Worm (Caenorhabditis elegans) whole organism, late embryonic: ENCODE data around the gene pelo-1.

Source experiments
- C08G9.2 ChIP-seq: sonication (generic microtip); optimal IDR thresholded peaks from 2 replicates; lab custom pipeline; 2016; ENCODE audit warnings: mild to moderate bottlenecking, missing genetic modification characterization, moderate library complexity, missing compliant biosample characterization
- C38D4.7 ChIP-seq: fragments of 200-800 bp; sonication (Bioruptor generic); optimal IDR thresholded peaks from 2 replicates; lab custom pipeline; 2018; ENCODE audit warnings: mild to moderate bottlenecking, missing genetic modification characterization, moderate library complexity, missing compliant biosample characterization
- K02D7.2 ChIP-seq: sonication (generic microtip); optimal IDR thresholded peaks from 2 replicates; lab custom pipeline; 2017; ENCODE audit warnings: mild to moderate bottlenecking, missing genetic modification characterization, missing compliant biosample characterization
- T23F11.4 ChIP-seq: fragments of 200-800 bp; sonication (Bioruptor generic); optimal IDR thresholded peaks from 2 replicates; lab custom pipeline; 2018; ENCODE audit warnings: mild to moderate bottlenecking, missing genetic modification characterization, missing compliant biosample characterization
- Y22D7AL.16 ChIP-seq: sonication (generic microtip); optimal IDR thresholded peaks from 2 replicates; lab custom pipeline; 2016; ENCODE audit warnings: missing genetic modification characterization, missing compliant biosample characterization
- ahr-1 ChIP-seq: sonication (generic microtip); optimal IDR thresholded peaks from 2 replicates; lab custom pipeline; 2016; ENCODE audit warnings: missing genetic modification characterization, missing compliant biosample characterization
- ama-1 ChIP-seq: fragments of 150-350 bp; optimal IDR thresholded peaks from 2 replicates; lab custom pipeline; 2014
- ceh-18 ChIP-seq: sonication (generic microtip); optimal IDR thresholded peaks from 2 replicates; lab custom pipeline; 2016; ENCODE audit warnings: missing genetic modification characterization, missing compliant biosample characterization
- ceh-19 ChIP-seq: fragments of 200-800 bp; sonication (Bioruptor generic); optimal IDR thresholded peaks from 2 replicates; lab custom pipeline; 2018; ENCODE audit warnings: mild to moderate bottlenecking, missing genetic modification characterization, missing compliant biosample characterization
- ceh-30 ChIP-seq: fragments of 150-350 bp; optimal IDR thresholded peaks from 2 replicates; lab custom pipeline; 2014; ENCODE audit warnings: missing biosample characterization, missing genetic modification characterization
- ceh-31 ChIP-seq: sonication (generic microtip); optimal IDR thresholded peaks from 2 replicates; lab custom pipeline; 2016; ENCODE audit warnings: missing genetic modification characterization, missing compliant biosample characterization
- ceh-34 ChIP-seq: sonication (generic microtip); optimal IDR thresholded peaks from 2 replicates; lab custom pipeline; 2016; ENCODE audit warnings: mild to moderate bottlenecking, missing genetic modification characterization, missing compliant biosample characterization
- ceh-45 ChIP-seq: fragments of 200-800 bp; sonication (Bioruptor generic); IDR thresholded peaks from 2 replicates; pipeline ENCODE4 v1.3.6; 2022; ENCODE audit warnings: missing genetic modification reagents, missing genetic modification characterization, missing compliant biosample characterization
- ceh-6 ChIP-seq: fragments of 200-800 bp; sonication (Bioruptor generic); optimal IDR thresholded peaks from 2 replicates; lab custom pipeline; 2018; ENCODE audit warnings: mild to moderate bottlenecking, missing genetic modification characterization, missing compliant biosample characterization
- che-1 ChIP-seq: sonication (generic microtip); optimal IDR thresholded peaks from 2 replicates; lab custom pipeline; 2016; ENCODE audit warnings: mild to moderate bottlenecking, missing genetic modification characterization, missing compliant biosample characterization
- dmd-4 ChIP-seq: sonication (generic microtip); optimal IDR thresholded peaks from 2 replicates; lab custom pipeline; 2016; ENCODE audit warnings: borderline replicate concordance, missing genetic modification characterization, missing compliant biosample characterization
- elt-2 ChIP-seq: sonication (generic microtip); optimal IDR thresholded peaks from 2 replicates; lab custom pipeline; 2016; ENCODE audit warnings: missing genetic modification reagents, missing genetic modification characterization, missing compliant biosample characterization
- elt-4 ChIP-seq: sonication (generic microtip); optimal IDR thresholded peaks from 2 replicates; lab custom pipeline; 2016; ENCODE audit warnings: missing genetic modification characterization, missing compliant biosample characterization
- ets-4 ChIP-seq: sonication (generic microtip); optimal IDR thresholded peaks from 2 replicates; lab custom pipeline; 2016; ENCODE audit warnings: missing genetic modification characterization, missing compliant biosample characterization
- eyg-1 ChIP-seq: sonication (generic microtip); optimal IDR thresholded peaks from 2 replicates; lab custom pipeline; 2016; ENCODE audit warnings: missing genotype, missing genetic modification characterization, missing compliant biosample characterization
- fax-1 ChIP-seq: sonication (generic microtip); optimal IDR thresholded peaks from 2 replicates; lab custom pipeline; 2016; ENCODE audit warnings: missing genotype, missing genetic modification characterization, missing compliant biosample characterization
- fkh-6 ChIP-seq: sonication (generic microtip); optimal IDR thresholded peaks from 2 replicates; lab custom pipeline; 2016; ENCODE audit warnings: missing genetic modification characterization, missing compliant biosample characterization
- hlh-6 ChIP-seq: sonication (generic microtip); optimal IDR thresholded peaks from 2 replicates; lab custom pipeline; 2016; ENCODE audit warnings: missing genotype, missing genetic modification characterization, missing compliant biosample characterization
- hlh-8 ChIP-seq: sonication (generic microtip); optimal IDR thresholded peaks from 2 replicates; lab custom pipeline; 2016; ENCODE audit warnings: missing genotype, missing genetic modification characterization, missing compliant biosample characterization
- lim-6 ChIP-seq: sonication (generic microtip); optimal IDR thresholded peaks from 2 replicates; lab custom pipeline; 2016; ENCODE audit warnings: missing genetic modification characterization, missing compliant biosample characterization
- lin-11 ChIP-seq: fragments of 200-800 bp; sonication (Bioruptor generic); optimal IDR thresholded peaks from 2 replicates; lab custom pipeline; 2018; ENCODE audit warnings: mild to moderate bottlenecking, missing genetic modification characterization, missing compliant biosample characterization
- mec-3 ChIP-seq: sonication (generic microtip); optimal IDR thresholded peaks from 2 replicates; lab custom pipeline; 2016; ENCODE audit warnings: borderline replicate concordance, missing genetic modification characterization, missing compliant biosample characterization
- nfya-1 ChIP-seq: sonication (generic microtip); optimal IDR thresholded peaks from 2 replicates; lab custom pipeline; 2017; ENCODE audit warnings: missing genetic modification characterization, mild to moderate bottlenecking, missing compliant biosample characterization, antibody characterized with exemption, moderate library complexity
- nhr-11 ChIP-seq: fragments of 150-350 bp; optimal IDR thresholded peaks from 2 replicates; lab custom pipeline; 2014; ENCODE audit warnings: missing biosample characterization, missing genetic modification characterization
- nhr-232 ChIP-seq: sonication (generic microtip); optimal IDR thresholded peaks from 2 replicates; lab custom pipeline; 2016; ENCODE audit warnings: missing genetic modification characterization, missing compliant biosample characterization
- npax-4 ChIP-seq: sonication (generic microtip); optimal IDR thresholded peaks from 2 replicates; lab custom pipeline; 2016; ENCODE audit warnings: missing genetic modification characterization, missing compliant biosample characterization
- odd-2 ChIP-seq: sonication (generic microtip); optimal IDR thresholded peaks from 2 replicates; lab custom pipeline; 2017; ENCODE audit warnings: antibody characterized with exemption, mild to moderate bottlenecking, missing genetic modification characterization, missing compliant biosample characterization
- pag-3 ChIP-seq: sonication (generic microtip); optimal IDR thresholded peaks from 2 replicates; lab custom pipeline; 2016; ENCODE audit warnings: missing compliant biosample characterization, missing genetic modification characterization, borderline replicate concordance
- pat-9 ChIP-seq: fragments of 200-800 bp; sonication (Bioruptor generic); optimal IDR thresholded peaks from 2 replicates; lab custom pipeline; 2018; ENCODE audit warnings: mild to moderate bottlenecking, missing genetic modification characterization, moderate library complexity, missing compliant biosample characterization
- pax-1 ChIP-seq: fragments of 150-350 bp; optimal IDR thresholded peaks from 2 replicates; lab custom pipeline; 2014; ENCODE audit warnings: missing biosample characterization, missing genetic modification characterization
- pha-2 ChIP-seq: sonication (generic microtip); optimal IDR thresholded peaks from 2 replicates; lab custom pipeline; 2017; ENCODE audit warnings: mild to moderate bottlenecking, missing genetic modification characterization, missing compliant biosample characterization
- pha-4 ChIP-seq: fragments of 150-350 bp; optimal IDR thresholded peaks from 2 replicates; lab custom pipeline; 2018; ENCODE audit warnings: missing biosample characterization, missing genetic modification reagents, missing genetic modification characterization
- sdc-2 ChIP-seq: sonication (generic microtip); optimal IDR thresholded peaks from 2 replicates; lab custom pipeline; 2016; ENCODE audit warnings: missing genotype, missing genetic modification characterization, missing compliant biosample characterization
- sox-2 ChIP-seq: fragments of 200-800 bp; sonication (Bioruptor generic); IDR thresholded peaks from 2 replicates; pipeline ENCODE4 v1.3.6; 2022; ENCODE audit warnings: missing genetic modification reagents, missing genetic modification characterization, missing compliant biosample characterization
- sox-4 ChIP-seq: sonication (generic microtip); optimal IDR thresholded peaks from 2 replicates; lab custom pipeline; 2017; ENCODE audit warnings: mild to moderate bottlenecking, missing genetic modification characterization, inconsistent platforms, missing compliant biosample characterization
- tbx-2 ChIP-seq: sonication (generic microtip); optimal IDR thresholded peaks from 2 replicates; lab custom pipeline; 2016; ENCODE audit warnings: missing genetic modification characterization, missing compliant biosample characterization
- tbx-7 ChIP-seq: sonication (generic microtip); optimal IDR thresholded peaks from 2 replicates; lab custom pipeline; 2016; ENCODE audit warnings: missing genotype, missing genetic modification characterization, missing compliant biosample characterization
- unc-3 ChIP-seq, 2 experiments: fragments of 200-800 bp in 1 of 2; sonication (Bioruptor generic) in 1 of 2; sonication (generic microtip) in 1 of 2; conservative IDR thresholded peaks in 1 of 2; optimal IDR thresholded peaks in 1 of 2; 2 replicates each; pipeline versions ENCODE4 v1.3.6 to Lab custom; 2016 to 2022; ENCODE audit warnings: missing compliant biosample characterization in 2 of 2, missing genetic modification characterization in 2 of 2, missing genetic modification reagents in 1 of 2
- unc-55 ChIP-seq: sonication (generic microtip); optimal IDR thresholded peaks from 2 replicates; lab custom pipeline; 2017; ENCODE audit warnings: missing biosample characterization, missing genetic modification reagents, missing genetic modification characterization
- unc-86 ChIP-seq: sonication (generic microtip); optimal IDR thresholded peaks from 2 replicates; lab custom pipeline; 2016; ENCODE audit warnings: missing genetic modification characterization, missing compliant biosample characterization
- zip-5 ChIP-seq: sonication (generic microtip); optimal IDR thresholded peaks from 2 replicates; lab custom pipeline; 2016; ENCODE audit warnings: missing genetic modification characterization, missing compliant biosample characterization

pelo-1 gene

ce11 chrIII:4223668-4224127, 19.7 kb upstream of the pelo-1 start (continued):
- TF ChIP-seq pha-2 (tag; lab: Kevin White, UChicago) (no peak), ceh-6 (GFP tag; lab: Kevin White, UChicago) (no peak), fax-1 (tag; lab: Kevin White, UChicago) (no peak), lin-11 (tag; lab: Kevin White, UChicago) (no peak), zip-5 (tag; lab: Kevin White, UChicago) (no peak), pha-4 (tag; lab: Kevin White, UChicago) (no peak), C08G9.2 (tag; lab: Kevin White, UChicago) (peak; percentile 49), ama-1 (lab: Kevin White, UChicago) (no peak), hlh-6 (tag; lab: Kevin White, UChicago) (peak; percentile 59), hlh-8 (tag; lab: Kevin White, UChicago) (peak; percentile 36), C38D4.7 (GFP tag; lab: Kevin White, UChicago) (no peak), fkh-6 (tag; lab: Kevin White, UChicago) (peak; percentile 43), npax-4 (tag; lab: Kevin White, UChicago) (no peak), lim-6 (peak; percentile 8), pat-9 (tag; lab: Kevin White, UChicago) (peak; percentile 14), K02D7.2 (no peak), nhr-11 (tag; lab: Kevin White, UChicago) (no peak), tbx-2 (tag; lab: Kevin White, UChicago) (peak; percentile 78), sox-2 (no peak), Y22D7AL.16 (tag; lab: Kevin White, UChicago) (no peak), che-1 (tag; lab: Kevin White, UChicago) (no peak), eyg-1 (no peak), dmd-4 (tag; lab: Kevin White, UChicago) (no peak), mec-3 (no peak), ceh-19 (GFP tag; lab: Kevin White, UChicago) (peak; percentile 35), ets-4 (tag; lab: Kevin White, UChicago) (peak; percentile 57), tbx-7 (no peak), odd-2 (tag; lab: Kevin White, UChicago) (no peak), nfya-1 (tag; lab: Kevin White, UChicago) (peak; percentile 88), pax-1 (no peak)

ce11 chrIII:4221527-4221926, 17.5 kb upstream of the pelo-1 start:
- TF ChIP-seq pha-4 (tag; lab: Kevin White, UChicago) (no peak), odd-2 (tag; lab: Kevin White, UChicago) (no peak), unc-55 (GFP tag; lab: Kevin White, UChicago) (no peak), mec-3 (no peak), T23F11.4 (no peak), ceh-18 (tag; lab: Kevin White, UChicago) (no peak), hlh-8 (tag; lab: Kevin White, UChicago) (no peak), lim-6 (no peak), unc-3 (GFP tag; conservative IDR thresholded peaks at IDR 0.05; lab: Robert Waterston, UW) (no peak), unc-3 (tag; optimal IDR thresholded peaks at IDR 0.05; lab: Kevin White, UChicago) (no peak), elt-4 (tag; lab: Kevin White, UChicago) (no peak), pat-9 (tag; lab: Kevin White, UChicago) (no peak), C38D4.7 (GFP tag; lab: Kevin White, UChicago) (no peak), ceh-31 (tag; lab: Kevin White, UChicago) (no peak), ceh-30 (no peak), ceh-34 (tag; lab: Kevin White, UChicago) (no peak), fax-1 (tag; lab: Kevin White, UChicago) (no peak), pag-3 (no peak)

- TF ChIP-seq sox-2 (no peak), sox-4 (tag; lab: Kevin White, UChicago) (no peak), C08G9.2 (tag; lab: Kevin White, UChicago) (no peak), T23F11.4 (no peak), npax-4 (tag; lab: Kevin White, UChicago) (no peak), ceh-30 (no peak), unc-86 (tag; lab: Kevin White, UChicago) (no peak), pax-1 (no peak), nfya-1 (tag; lab: Kevin White, UChicago) (no peak), nhr-232 (tag; lab: Kevin White, UChicago) (no peak), elt-2 (tag; lab: Kevin White, UChicago) (no peak), fax-1 (tag; lab: Kevin White, UChicago) (no peak), pha-2 (tag; lab: Kevin White, UChicago) (no peak), ahr-1 (tag; lab: Kevin White, UChicago) (no peak), sdc-2 (tag; lab: Kevin White, UChicago) (no peak), ceh-45 (GFP tag; lab: Robert Waterston, UW) (no peak), K02D7.2 (no peak)
Observed at ce11 chrIII:4220864-4221263, 16.8 kb upstream of the pelo-1 start.
